Worm (Caenorhabditis elegans): ENCODE data around the gene C31B8.7.
"Not testable (repeated sequence)": the region's sequence is repeated elsewhere in the genome, so short reads cannot be mapped to it uniquely, and the experiment has no call there.

The C31B8.7 gene

ce11 chrV:2903227-2903626 is at the start of gene C31B8.7:
Gene C31B8.7, minus strand, starts transcription at chrV:2903327.
- TF ChIP-seq ref-1 (GFP tag; conservative IDR thresholded peaks at IDR 0.05) = no peak
- TF ChIP-seq med-1 (GFP tag; optimal IDR thresholded peaks at IDR 0.05; ENCODE audit: insufficient read depth) = no peak
- TF ChIP-seq cog-1 (tag; optimal IDR thresholded peaks at IDR 0.05) = no peak
- TF ChIP-seq ztf-29 (GFP tag; IDR thresholded peaks at IDR 0.05) = no peak
- no peak for TF ChIP-seq klf-2 (GFP tag; conservative IDR thresholded peaks at IDR 0.05)
- TF ChIP-seq flt-1 (GFP tag; IDR thresholded peaks at IDR 0.05) = no peak
- no peak for TF ChIP-seq T22C8.4 (GFP tag; IDR thresholded peaks at IDR 0.05)
- no peak for TF ChIP-seq ztf-23 (GFP tag; IDR thresholded peaks at IDR 0.05)
- TF ChIP-seq tab-1 (GFP tag; IDR thresholded peaks at IDR 0.05) = no peak

- not testable (repeated sequence) for TF ChIP-seq ref-1 (GFP tag; conservative IDR thresholded peaks at IDR 0.05); T22C8.4 (GFP tag; IDR thresholded peaks at IDR 0.05); cog-1 (tag; optimal IDR thresholded peaks at IDR 0.05)
Measured at ce11 chrV:2952102-2952501, 49.0 kb upstream of the C31B8.7 start, which contains the start of gene srw-122. Gene srw-122, minus strand, starts transcription at chrV:2952202.

DNA sequence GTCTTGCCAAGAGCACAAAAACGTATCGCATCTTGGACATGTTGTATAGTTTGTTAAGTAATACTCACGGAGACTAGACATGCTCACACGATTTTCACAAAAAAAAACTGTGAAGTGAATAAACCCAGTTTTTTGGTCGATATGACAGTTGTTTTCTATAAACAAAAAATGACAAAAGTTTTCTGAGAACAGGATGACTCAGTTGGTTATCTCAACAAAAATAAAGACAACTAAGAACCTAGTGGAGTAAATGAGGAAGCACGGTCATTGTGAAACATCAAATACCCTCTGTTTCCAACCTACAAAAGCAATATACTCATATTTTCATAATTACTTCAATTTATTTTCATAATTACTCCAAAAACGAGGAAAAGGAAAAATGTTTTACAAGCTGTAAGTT is 42.5 kb upstream of the C31B8.7 start, which contains the start of gene srh-87:
Gene srh-87, minus strand, starts transcription at position 101 of the 400 bp plus-strand sequence.
- TF ChIP-seq T22C8.4 (GFP tag; IDR thresholded peaks at IDR 0.05) = no peak
- TF ChIP-seq ztf-23 (GFP tag; IDR thresholded peaks at IDR 0.05) = no peak
- no peak for TF ChIP-seq med-1 (GFP tag; optimal IDR thresholded peaks at IDR 0.05; ENCODE audit: insufficient read depth)
- TF ChIP-seq tab-1 (GFP tag; IDR thresholded peaks at IDR 0.05) = no peak
- no peak for TF ChIP-seq cog-1 (tag; optimal IDR thresholded peaks at IDR 0.05)
- no peak for TF ChIP-seq ref-1 (GFP tag; conservative IDR thresholded peaks at IDR 0.05)
- TF ChIP-seq flt-1 (GFP tag; IDR thresholded peaks at IDR 0.05) = no peak
- no peak for TF ChIP-seq ztf-29 (GFP tag; IDR thresholded peaks at IDR 0.05)
- no peak for TF ChIP-seq klf-2 (GFP tag; conservative IDR thresholded peaks at IDR 0.05)

ce11 chrV:2943859-2944258 is 40.7 kb upstream of the C31B8.7 start, which contains the start of gene srw-137:
Gene srw-137, minus strand, starts transcription at chrV:2943959.
- TF ChIP-seq med-1 (GFP tag; optimal IDR thresholded peaks at IDR 0.05; ENCODE audit: insufficient read depth) = no peak
- no peak for TF ChIP-seq ref-1 (GFP tag; conservative IDR thresholded peaks at IDR 0.05)
- TF ChIP-seq flt-1 (GFP tag; IDR thresholded peaks at IDR 0.05) = no peak
- no peak for TF ChIP-seq klf-2 (GFP tag; conservative IDR thresholded peaks at IDR 0.05)
- no peak for TF ChIP-seq ztf-29 (GFP tag; IDR thresholded peaks at IDR 0.05)
- no peak for TF ChIP-seq T22C8.4 (GFP tag; IDR thresholded peaks at IDR 0.05)
- TF ChIP-seq ztf-23 (GFP tag; IDR thresholded peaks at IDR 0.05) = no peak
- no peak for TF ChIP-seq tab-1 (GFP tag; IDR thresholded peaks at IDR 0.05)
- no peak for TF ChIP-seq cog-1 (tag; optimal IDR thresholded peaks at IDR 0.05)

DNA sequence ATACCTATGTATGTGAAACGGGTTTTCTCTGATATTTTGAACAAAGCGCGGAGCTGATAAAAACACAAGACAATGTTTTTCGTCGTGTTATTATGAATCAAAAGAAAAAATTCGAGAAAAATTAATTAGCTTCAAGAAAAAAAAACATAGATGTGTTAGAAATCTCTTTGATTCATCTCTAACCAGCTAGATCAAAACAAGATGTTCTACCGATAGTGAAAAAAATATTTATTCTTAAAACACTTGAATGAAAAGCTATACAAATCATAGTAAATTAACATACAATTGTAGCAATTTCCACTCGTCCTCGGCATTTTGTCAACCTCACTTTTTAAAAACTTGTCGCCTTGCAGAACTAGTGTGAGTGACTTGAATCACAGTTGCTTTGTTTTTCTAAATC is 39.1 kb upstream of the C31B8.7 start:
- TF ChIP-seq klf-2 (GFP tag; conservative IDR thresholded peaks at IDR 0.05) = no peak
- TF ChIP-seq ztf-29 (GFP tag; IDR thresholded peaks at IDR 0.05) = no peak
- no peak for TF ChIP-seq med-1 (GFP tag; optimal IDR thresholded peaks at IDR 0.05; ENCODE audit: insufficient read depth)
- TF ChIP-seq flt-1 (GFP tag; IDR thresholded peaks at IDR 0.05) = no peak
- no peak for TF ChIP-seq ztf-23 (GFP tag; IDR thresholded peaks at IDR 0.05)
- TF ChIP-seq cog-1 (tag; optimal IDR thresholded peaks at IDR 0.05) = no peak
- TF ChIP-seq ref-1 (GFP tag; conservative IDR thresholded peaks at IDR 0.05) = no peak
- TF ChIP-seq T22C8.4 (GFP tag; IDR thresholded peaks at IDR 0.05) = no peak
- TF ChIP-seq tab-1 (GFP tag; IDR thresholded peaks at IDR 0.05) = no peak

DNA sequence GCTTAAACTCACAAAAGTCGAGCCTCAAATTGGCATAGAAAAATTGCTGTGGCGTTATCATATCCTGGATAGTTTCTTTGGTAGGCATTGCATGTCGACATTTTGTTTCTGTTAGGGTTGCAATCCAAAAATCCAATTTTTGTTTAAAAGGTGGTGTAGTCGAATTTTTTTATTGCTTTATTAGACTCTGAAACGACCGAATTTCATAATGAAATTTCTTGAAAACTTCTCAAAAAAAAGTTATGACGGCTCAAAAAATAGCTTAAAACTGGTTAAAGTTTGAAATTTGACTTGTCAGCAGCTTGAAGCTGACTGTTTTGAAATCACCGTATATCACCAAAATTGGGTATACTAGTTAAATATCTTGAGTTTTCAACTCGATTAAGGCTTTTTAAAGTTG is 38.3 kb upstream of the C31B8.7 start, which contains the start of gene srw-143:
Gene srw-143, minus strand, starts transcription at position 101 of the 400 bp plus-strand sequence.
- TF ChIP-seq ztf-23 (GFP tag; IDR thresholded peaks at IDR 0.05) (no peak), flt-1 (GFP tag; IDR thresholded peaks at IDR 0.05) (no peak), ref-1 (GFP tag; conservative IDR thresholded peaks at IDR 0.05) (no peak), T22C8.4 (GFP tag; IDR thresholded peaks at IDR 0.05) (no peak), cog-1 (tag; optimal IDR thresholded peaks at IDR 0.05) (no peak), tab-1 (GFP tag; IDR thresholded peaks at IDR 0.05) (no peak), klf-2 (GFP tag; conservative IDR thresholded peaks at IDR 0.05) (no peak), med-1 (GFP tag; optimal IDR thresholded peaks at IDR 0.05; ENCODE audit: insufficient read depth) (no peak), ztf-29 (GFP tag; IDR thresholded peaks at IDR 0.05) (no peak)

DNA sequence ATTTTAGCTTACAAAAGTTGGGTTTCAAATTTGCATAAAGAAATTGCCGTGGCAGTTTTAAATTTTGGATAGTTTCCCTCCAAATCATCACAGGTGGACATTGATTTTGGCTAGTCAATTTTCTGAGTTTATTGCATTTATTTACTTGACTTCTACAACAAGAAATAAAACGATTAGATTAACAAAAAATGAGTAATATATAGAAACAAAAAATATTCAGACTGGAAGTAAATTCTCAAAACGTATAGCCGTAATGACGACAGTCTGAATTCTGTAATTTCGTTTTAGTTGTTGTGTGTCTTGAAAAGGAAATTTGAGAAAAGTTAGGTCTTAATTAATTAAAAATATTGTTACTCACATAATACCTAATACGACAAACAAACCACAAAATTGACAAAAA is 35.4 kb upstream of the C31B8.7 start, which contains the start of gene srw-141:
Gene srw-141, minus strand, starts transcription at position 101 of the 400 bp plus-strand sequence.
- TF ChIP-seq T22C8.4 (GFP tag; IDR thresholded peaks at IDR 0.05) (no peak), ref-1 (GFP tag; conservative IDR thresholded peaks at IDR 0.05) (no peak), med-1 (GFP tag; optimal IDR thresholded peaks at IDR 0.05; ENCODE audit: insufficient read depth) (no peak), flt-1 (GFP tag; IDR thresholded peaks at IDR 0.05) (no peak), cog-1 (tag; optimal IDR thresholded peaks at IDR 0.05) (no peak), tab-1 (GFP tag; IDR thresholded peaks at IDR 0.05) (no peak), ztf-23 (GFP tag; IDR thresholded peaks at IDR 0.05) (no peak), ztf-29 (GFP tag; IDR thresholded peaks at IDR 0.05) (no peak), klf-2 (GFP tag; conservative IDR thresholded peaks at IDR 0.05) (no peak)

- TF ChIP-seq cog-1 (tag; optimal IDR thresholded peaks at IDR 0.05) = no peak
- TF ChIP-seq tab-1 (GFP tag; IDR thresholded peaks at IDR 0.05) = no peak
- no peak for TF ChIP-seq ref-1 (GFP tag; conservative IDR thresholded peaks at IDR 0.05)
- TF ChIP-seq med-1 (GFP tag; optimal IDR thresholded peaks at IDR 0.05; ENCODE audit: insufficient read depth) = no peak
- no peak for TF ChIP-seq ztf-29 (GFP tag; IDR thresholded peaks at IDR 0.05)
- no peak for TF ChIP-seq ztf-23 (GFP tag; IDR thresholded peaks at IDR 0.05)
- TF ChIP-seq T22C8.4 (GFP tag; IDR thresholded peaks at IDR 0.05) = no peak
- no peak for TF ChIP-seq flt-1 (GFP tag; IDR thresholded peaks at IDR 0.05)
- no peak for TF ChIP-seq klf-2 (GFP tag; conservative IDR thresholded peaks at IDR 0.05)
Measured at ce11 chrV:2934075-2934474, 30.9 kb upstream of the C31B8.7 start, which contains the start of gene srh-247. Gene srh-247, minus strand, starts transcription at chrV:2934175.

- TF ChIP-seq tab-1 (GFP tag; IDR thresholded peaks at IDR 0.05) (no peak), flt-1 (GFP tag; IDR thresholded peaks at IDR 0.05) (no peak), ztf-29 (GFP tag; IDR thresholded peaks at IDR 0.05) (no peak), klf-2 (GFP tag; conservative IDR thresholded peaks at IDR 0.05) (no peak), ref-1 (GFP tag; conservative IDR thresholded peaks at IDR 0.05) (no peak), ztf-23 (GFP tag; IDR thresholded peaks at IDR 0.05) (no peak), med-1 (GFP tag; optimal IDR thresholded peaks at IDR 0.05; ENCODE audit: insufficient read depth) (no peak), T22C8.4 (GFP tag; IDR thresholded peaks at IDR 0.05) (no peak), cog-1 (tag; optimal IDR thresholded peaks at IDR 0.05) (no peak)
Measured at ce11 chrV:2931252-2931651, 28.1 kb upstream of the C31B8.7 start, which contains the start of gene C31B8.1. Gene C31B8.1, plus strand, starts transcription at chrV:2931552.

Data from whole organism, midembryonic.